Worm (Caenorhabditis elegans): ENCODE results near the gene lmd-4.

DNA sequence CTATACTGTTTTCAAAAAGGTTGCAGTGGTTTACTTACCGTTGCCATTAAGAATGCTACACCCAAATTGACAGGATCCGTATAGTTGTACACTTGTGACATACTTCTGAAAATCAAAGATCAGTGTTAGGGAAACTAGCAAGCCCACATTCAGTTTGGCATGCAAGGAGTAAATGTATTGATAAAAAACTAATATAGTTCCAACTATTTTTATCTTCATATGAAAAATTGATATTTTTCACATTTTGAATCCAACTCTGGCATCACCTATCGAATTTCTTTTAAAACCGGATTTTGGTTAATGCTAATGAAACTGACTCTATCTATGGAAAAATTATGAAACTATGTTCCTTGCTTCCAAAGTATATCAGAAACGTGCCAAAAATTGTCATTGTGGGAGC is 4.5 kb upstream of the lmd-4 start, which contains the start of gene srx-92:
- TF ChIP-seq klf-2 (GFP tag; conservative IDR thresholded peaks at IDR 0.05): no peak
- TF ChIP-seq med-1 (GFP tag; optimal IDR thresholded peaks at IDR 0.05; ENCODE audit: insufficient read depth): no peak
- no peak for TF ChIP-seq flt-1 (GFP tag; IDR thresholded peaks at IDR 0.05)
- no peak for TF ChIP-seq ztf-29 (GFP tag; IDR thresholded peaks at IDR 0.05)
